Worm (Caenorhabditis elegans): Measurements from ENCODE around the gene folt-1.

DNA sequence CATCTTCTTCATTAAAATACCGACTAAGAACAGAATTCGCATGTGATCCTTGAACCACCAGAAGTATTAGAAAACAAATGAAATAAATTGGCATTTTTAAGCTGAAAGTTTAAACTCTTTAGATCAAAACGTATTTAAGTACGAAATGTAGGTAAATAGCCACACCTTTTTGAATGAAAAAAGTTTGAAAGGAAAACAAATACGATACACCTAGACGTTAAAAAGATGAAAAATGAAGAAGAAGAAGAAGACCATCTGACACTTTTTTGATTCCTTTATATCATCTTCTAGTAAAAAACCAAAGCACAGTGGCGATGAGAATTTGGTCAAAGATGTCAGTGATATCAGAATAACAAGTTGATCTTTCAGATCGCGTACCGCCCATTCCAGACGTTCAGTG, 45.4 kb upstream of the folt-1 start, which contains the start of gene Y42A5A.3:
- TF ChIP-seq unc-120 (tag; optimal IDR thresholded peaks at IDR 0.05; ENCODE audit: poor library complexity, severe bottlenecking) (no peak), lin-32 (GFP tag; optimal IDR thresholded peaks at IDR 0.05) (no peak), unc-39 (tag; optimal IDR thresholded peaks at IDR 0.05) (no peak)

All from whole organism, mixed stage, embryonic.